Worm (Caenorhabditis elegans) whole organism, L4 larva: ENCODE measurements around the gene D2021.4.

Experiments
- D1046.2 ChIP-seq: fragments of 200-800 bp; sonication (Bioruptor generic); IDR thresholded peaks from 2 replicates; pipeline ENCODE4 v1.3.6; 2022; ENCODE audit warnings: missing genetic modification characterization, missing compliant biosample characterization
- F37D6.2 ChIP-seq: sonication (generic microtip); optimal IDR thresholded peaks from 2 replicates; lab custom pipeline; 2016; ENCODE audit warnings: mild to moderate bottlenecking, missing genetic modification characterization, missing compliant biosample characterization
- R02D3.7 ChIP-seq: fragments of 150-350 bp; sonication (generic microtip); optimal IDR thresholded peaks from 3 replicates; lab custom pipeline; 2014; ENCODE audit warnings: missing biosample characterization, missing genetic modification characterization
- T26A8.4 ChIP-seq: fragments of 200-800 bp; sonication (Bioruptor generic); IDR thresholded peaks from 2 replicates; pipeline ENCODE4 v1.3.6; 2022; ENCODE audit warnings: missing genetic modification characterization, missing compliant biosample characterization
- Y105C5A.15 ChIP-seq: fragments of 200-800 bp; sonication (Bioruptor generic); IDR thresholded peaks from 2 replicates; pipeline ENCODE4 v1.3.6; 2022; ENCODE audit warnings: missing genetic modification characterization, missing compliant biosample characterization
- ZK546.5 ChIP-seq, 2 experiments: sonication (generic microtip); optimal IDR thresholded peaks; 2 replicates each; lab custom pipeline; 2017; ENCODE audit warnings: missing biosample characterization in 2 of 2, missing genetic modification characterization in 2 of 2
- aha-1 ChIP-seq: fragments of 150-350 bp; peaks from one replicate; lab custom pipeline; 2014; ENCODE audit warnings: missing biosample characterization, missing genetic modification characterization
- aly-2 ChIP-seq: sonication (generic microtip); optimal IDR thresholded peaks from 2 replicates; lab custom pipeline; 2018; ENCODE audit warnings: missing biosample characterization, missing genetic modification characterization
- arid-1 ChIP-seq: fragments of 200-800 bp; sonication (Bioruptor generic); conservative IDR thresholded peaks from 2 replicates; pipeline ENCODE4 v1.3.6; 2022; ENCODE audit warnings: missing genetic modification reagents, missing genetic modification characterization, missing compliant biosample characterization
- attf-4 ChIP-seq: sonication (generic microtip); optimal IDR thresholded peaks from 3 replicates; lab custom pipeline; 2017; ENCODE audit warnings: missing biosample characterization, missing genetic modification characterization
- ceh-20 ChIP-seq: fragments of 200-800 bp; sonication (Bioruptor generic); IDR thresholded peaks from 2 replicates; pipeline ENCODE4 v1.3.6; 2022; ENCODE audit warnings: missing genetic modification reagents, missing genetic modification characterization, missing compliant biosample characterization
- ceh-28 ChIP-seq: fragments of 150-350 bp; optimal IDR thresholded peaks from 2 replicates; lab custom pipeline; 2014; ENCODE audit warnings: missing biosample characterization, missing genetic modification reagents, missing genetic modification characterization
- ceh-32 ChIP-seq: sonication (generic microtip); optimal IDR thresholded peaks from 2 replicates; lab custom pipeline; 2016; ENCODE audit warnings: mild to moderate bottlenecking, missing genetic modification characterization, missing compliant biosample characterization; ENCODE audit not compliant: poor library complexity
- ceh-82 ChIP-seq: sonication (generic microtip); optimal IDR thresholded peaks from 2 replicates; lab custom pipeline; 2017; ENCODE audit warnings: missing biosample characterization, missing genetic modification characterization
- cey-2 ChIP-seq: sonication (generic microtip); optimal IDR thresholded peaks from 3 replicates; lab custom pipeline; 2017; ENCODE audit warnings: missing genetic modification characterization, mild to moderate bottlenecking, missing compliant biosample characterization, antibody characterized with exemption, borderline replicate concordance; ENCODE audit not compliant: insufficient read depth
- ctbp-1 ChIP-seq: fragments of 200-800 bp; sonication (Bioruptor generic); IDR thresholded peaks from 2 replicates; pipeline ENCODE4 v1.3.6; 2022; ENCODE audit warnings: missing genetic modification reagents, missing genetic modification characterization, missing compliant biosample characterization
- daf-16 ChIP-seq, 3 experiments: sonication (generic microtip); optimal IDR thresholded peaks; 2 replicates each; lab custom pipeline; 2016 to 2017; ENCODE audit warnings: missing genetic modification characterization in 3 of 3, missing genetic modification reagents in 3 of 3, mild to moderate bottlenecking in 2 of 3, missing compliant biosample characterization in 2 of 3, missing biosample characterization in 1 of 3, moderate library complexity in 1 of 3
- dmd-9 ChIP-seq: fragments of 200-800 bp; sonication (Bioruptor generic); IDR thresholded peaks from 2 replicates; pipeline ENCODE4 v1.3.6; 2022; ENCODE audit warnings: missing genetic modification reagents, missing genetic modification characterization, missing compliant biosample characterization
- gei-8 ChIP-seq: fragments of 200-800 bp; sonication (Bioruptor generic); optimal IDR thresholded peaks from 2 replicates; lab custom pipeline; 2018; ENCODE audit warnings: mild to moderate bottlenecking, missing genetic modification characterization, missing compliant biosample characterization
- hif-1 ChIP-seq, 2 experiments: sonication (generic microtip); optimal IDR thresholded peaks; 2 replicates each; lab custom pipeline; 2016 to 2017; ENCODE audit warnings: missing compliant biosample characterization in 2 of 2, missing genetic modification characterization in 2 of 2, missing genetic modification reagents in 2 of 2, missing genotype in 2 of 2, mild to moderate bottlenecking in 1 of 2
- hmg-1.1 ChIP-seq: fragments of 200-800 bp; sonication (Bioruptor generic); IDR thresholded peaks from 2 replicates; pipeline ENCODE4 v1.3.6; 2022; ENCODE audit warnings: missing genetic modification reagents, missing genetic modification characterization, missing compliant biosample characterization
- jun-1 ChIP-seq: fragments of 150-350 bp; optimal IDR thresholded peaks from 2 replicates; lab custom pipeline; 2014; ENCODE audit warnings: missing biosample characterization, missing genetic modification reagents, missing genetic modification characterization
- lin-1 ChIP-seq: fragments of 200-800 bp; sonication (Bioruptor generic); IDR thresholded peaks from 2 replicates; pipeline ENCODE4 v1.3.6; 2022; ENCODE audit warnings: missing genetic modification reagents, missing genetic modification characterization, missing compliant biosample characterization
- lin-15B ChIP-seq: fragments of 150-350 bp; sonication (generic microtip); optimal IDR thresholded peaks from 3 replicates; lab custom pipeline; 2014; ENCODE audit warnings: missing biosample characterization, missing genetic modification characterization
- lin-39 ChIP-seq: fragments of 150-350 bp; optimal IDR thresholded peaks from 2 replicates; lab custom pipeline; 2014; ENCODE audit warnings: missing biosample characterization, missing genetic modification reagents, missing genetic modification characterization
- lir-3 ChIP-seq: sonication (generic microtip); optimal IDR thresholded peaks from 2 replicates; lab custom pipeline; 2016; ENCODE audit warnings: mild to moderate bottlenecking, missing genetic modification characterization, missing compliant biosample characterization
- madf-9 ChIP-seq: fragments of 200-800 bp; sonication (Bioruptor generic); conservative IDR thresholded peaks from 2 replicates; pipeline ENCODE4 v1.3.6; 2022; ENCODE audit warnings: missing genetic modification reagents, missing genetic modification characterization, missing compliant biosample characterization
- mdl-1 ChIP-seq, 2 experiments: fragments of 150-350 bp in 1 of 2; sonication (generic microtip) in 1 of 2; optimal IDR thresholded peaks; 2 replicates each; lab custom pipeline; 2014 to 2017; ENCODE audit warnings: missing biosample characterization in 2 of 2, missing genetic modification characterization in 2 of 2
- mdt-29 ChIP-seq: fragments of 200-800 bp; sonication (Bioruptor generic); IDR thresholded peaks from 2 replicates; pipeline ENCODE4 v1.3.6; 2022; ENCODE audit warnings: missing genetic modification reagents, missing genetic modification characterization, missing compliant biosample characterization
- mep-1 ChIP-seq: fragments of 150-350 bp; sonication (generic microtip); optimal IDR thresholded peaks from 3 replicates; lab custom pipeline; 2014; ENCODE audit warnings: missing biosample characterization, missing genetic modification characterization
- mes-2 ChIP-seq: sonication (generic microtip); optimal IDR thresholded peaks from 2 replicates; lab custom pipeline; 2016; ENCODE audit warnings: missing genotype, mild to moderate bottlenecking, missing genetic modification characterization, missing compliant biosample characterization; ENCODE audit not compliant: poor library complexity, severe bottlenecking
- nhr-102 ChIP-seq: sonication (generic microtip); optimal IDR thresholded peaks from 2 replicates; lab custom pipeline; 2016; ENCODE audit warnings: mild to moderate bottlenecking, missing genetic modification characterization, moderate library complexity, missing compliant biosample characterization
- nhr-237 ChIP-seq: sonication (generic microtip); optimal IDR thresholded peaks from 2 replicates; lab custom pipeline; 2017; ENCODE audit warnings: missing biosample characterization, missing genetic modification characterization
- nhr-28 ChIP-seq: fragments of 150-350 bp; optimal IDR thresholded peaks from 2 replicates; lab custom pipeline; 2014; ENCODE audit warnings: missing biosample characterization, missing genetic modification characterization
- nhr-42 ChIP-seq: fragments of 200-800 bp; sonication (Bioruptor generic); IDR thresholded peaks from 2 replicates; pipeline ENCODE4 v1.3.6; 2022; ENCODE audit warnings: missing genetic modification characterization, missing compliant biosample characterization
- nhr-6 ChIP-seq: fragments of 150-350 bp; optimal IDR thresholded peaks from 2 replicates; lab custom pipeline; 2014; ENCODE audit warnings: missing biosample characterization, missing genetic modification characterization
- pha-4 ChIP-seq, 2 experiments: fragments of 150-350 bp in 1 of 2; fragments of 200-800 bp in 1 of 2; sonication (Bioruptor generic) in 1 of 2; IDR thresholded peaks in 1 of 2; optimal IDR thresholded peaks in 1 of 2; 2 replicates each; pipeline versions ENCODE4 v1.3.6 to Lab custom; 2014 to 2022; ENCODE audit warnings: missing genetic modification characterization in 2 of 2, missing genetic modification reagents in 2 of 2, missing biosample characterization in 1 of 2, missing compliant biosample characterization in 1 of 2
- saeg-2 ChIP-seq: fragments of 200-800 bp; sonication (Bioruptor generic); IDR thresholded peaks from 2 replicates; pipeline ENCODE4 v1.3.6; 2022; ENCODE audit warnings: missing genetic modification reagents, missing genetic modification characterization, missing compliant biosample characterization
- sdz-12 ChIP-seq: fragments of 200-800 bp; sonication (Bioruptor generic); optimal IDR thresholded peaks from 2 replicates; lab custom pipeline; 2018; ENCODE audit warnings: mild to moderate bottlenecking, missing genetic modification characterization, missing compliant biosample characterization
- skn-1 ChIP-seq: fragments of 150-350 bp; optimal IDR thresholded peaks from 2 replicates; lab custom pipeline; 2014; ENCODE audit warnings: missing biosample characterization, missing genetic modification characterization
- snpc-4 ChIP-seq: fragments of 150-350 bp; optimal IDR thresholded peaks from 2 replicates; lab custom pipeline; 2014; ENCODE audit warnings: missing biosample characterization, missing genetic modification characterization
- spr-1 ChIP-seq: sonication (generic microtip); optimal IDR thresholded peaks from 2 replicates; lab custom pipeline; 2016; ENCODE audit warnings: mild to moderate bottlenecking, missing genetic modification characterization, missing compliant biosample characterization
- spr-3 ChIP-seq: fragments of 200-800 bp; sonication (Bioruptor generic); optimal IDR thresholded peaks from 2 replicates; lab custom pipeline; 2018; ENCODE audit warnings: mild to moderate bottlenecking, missing genetic modification characterization, missing compliant biosample characterization
- tag-97 ChIP-seq: fragments of 200-800 bp; sonication (Bioruptor generic); IDR thresholded peaks from 2 replicates; pipeline ENCODE4 v1.3.6; 2022; ENCODE audit warnings: missing genetic modification characterization, missing compliant biosample characterization
- unc-130 ChIP-seq: sonication (generic microtip); optimal IDR thresholded peaks from 2 replicates; lab custom pipeline; 2016; ENCODE audit warnings: missing genetic modification reagents, missing genetic modification characterization, missing compliant biosample characterization
- unc-39 ChIP-seq: sonication (generic microtip); optimal IDR thresholded peaks from 2 replicates; lab custom pipeline; 2017; ENCODE audit warnings: missing biosample characterization, missing genetic modification characterization
- unc-62 ChIP-seq, 3 experiments: fragments of 150-350 bp in 1 of 3; sonication (generic microtip); optimal IDR thresholded peaks in 2 of 3; peaks in 1 of 3; 1 replicate in 1 of 3; 2 replicates in 2 of 3; lab custom pipeline; 2014 to 2017; ENCODE audit warnings: missing biosample characterization in 3 of 3, missing genetic modification characterization in 3 of 3, missing genetic modification reagents in 3 of 3, missing genotype in 1 of 3
- vab-7 ChIP-seq: fragments of 200-800 bp; sonication (Bioruptor generic); IDR thresholded peaks from 2 replicates; pipeline ENCODE4 v1.3.6; 2022; ENCODE audit warnings: missing genetic modification reagents, missing genetic modification characterization, missing compliant biosample characterization
- zfp-3 ChIP-seq: fragments of 200-800 bp; sonication (Bioruptor generic); conservative IDR thresholded peaks from 2 replicates; pipeline ENCODE4 v1.3.6; 2022; ENCODE audit warnings: missing genetic modification reagents, missing genetic modification characterization, missing compliant biosample characterization
- zip-2 ChIP-seq: fragments of 150-350 bp; optimal IDR thresholded peaks from 2 replicates; lab custom pipeline; 2014; ENCODE audit warnings: missing biosample characterization, missing genetic modification characterization
- ztf-7 ChIP-seq: fragments of 150-350 bp; optimal IDR thresholded peaks from 2 replicates; lab custom pipeline; 2014; ENCODE audit warnings: missing biosample characterization, missing genetic modification characterization

Gene D2021.4

ce11 chrX:8549026-8549425 is at the start of gene D2021.4:
TSS of gene D2021.4 (minus strand) at chrX:8549073.
- TF ChIP-seq hif-1 (tag; optimal IDR thresholded peaks at IDR 0.05; lab: Kevin White, UChicago) = peak in 1 of 2 experiments; percentile 62
- TF ChIP-seq zfp-3 (GFP tag; lab: Robert Waterston, UW) = no peak
- no peak for TF ChIP-seq ceh-32 (tag; lab: Kevin White, UChicago)
- no peak for TF ChIP-seq unc-62 (GFP tag; optimal IDR thresholded peaks at IDR 0.05 in 1 of 2; lab: Kevin White, UChicago)
- TF ChIP-seq unc-62 (tag; optimal IDR thresholded peaks at IDR 0.05; lab: Kevin White, UChicago) = no peak
- no peak for TF ChIP-seq ZK546.5 (tag; optimal IDR thresholded peaks at IDR 0.05; lab: Kevin White, UChicago)
- peak; percentile 27 for TF ChIP-seq nhr-102 (tag; lab: Kevin White, UChicago)
- TF ChIP-seq Y105C5A.15 = no peak
- no peak for TF ChIP-seq aha-1 (tag; lab: Kevin White, UChicago)
- no peak for TF ChIP-seq ctbp-1 (GFP tag; lab: Robert Waterston, UW)
- no peak for TF ChIP-seq unc-39 (tag; lab: Kevin White, UChicago)
- TF ChIP-seq lin-1 = no peak
- TF ChIP-seq ceh-82 = no peak
- TF ChIP-seq mep-1 (tag; lab: Kevin White, UChicago) = peak; percentile 13
- TF ChIP-seq pha-4 (GFP tag; IDR thresholded peaks at IDR 0.05; lab: Robert Waterston, UW) = no peak
- TF ChIP-seq pha-4 (tag; optimal IDR thresholded peaks at IDR 0.05; lab: Kevin White, UChicago) = no peak
- peak; percentile 22 for TF ChIP-seq ztf-7 (tag; lab: Kevin White, UChicago)
- TF ChIP-seq nhr-6 (tag; lab: Kevin White, UChicago) = no peak
- no peak for TF ChIP-seq nhr-42 (GFP tag; lab: Robert Waterston, UW)
- no peak for TF ChIP-seq gei-8
- no peak for TF ChIP-seq dmd-9 (GFP tag; lab: Robert Waterston, UW)
- TF ChIP-seq arid-1 (GFP tag; lab: Robert Waterston, UW) = no peak
- TF ChIP-seq nhr-237 (tag; lab: Kevin White, UChicago) = no peak
- no peak for TF ChIP-seq attf-4 (tag; lab: Kevin White, UChicago)
- TF ChIP-seq ceh-28 = no peak
- no peak for TF ChIP-seq mes-2 (tag; lab: Kevin White, UChicago)
- no peak for TF ChIP-seq T26A8.4 (GFP tag; lab: Robert Waterston, UW)
- TF ChIP-seq sdz-12 (GFP tag; lab: Kevin White, UChicago) = no peak
- no peak for TF ChIP-seq madf-9 (GFP tag; lab: Robert Waterston, UW)
- no peak for TF ChIP-seq lin-39 (tag; lab: Kevin White, UChicago)
- no peak for TF ChIP-seq jun-1
- no peak for TF ChIP-seq tag-97 (GFP tag; lab: Robert Waterston, UW)
- TF ChIP-seq unc-130 = no peak
- TF ChIP-seq F37D6.2 (tag; lab: Kevin White, UChicago) = no peak
- TF ChIP-seq snpc-4 = no peak
- no peak for TF ChIP-seq aly-2 (tag; lab: Kevin White, UChicago)
- no peak for TF ChIP-seq spr-1 (tag; lab: Kevin White, UChicago)
- no peak for TF ChIP-seq skn-1 (tag; lab: Kevin White, UChicago)
- no peak for TF ChIP-seq spr-3 (GFP tag; lab: Kevin White, UChicago)
- TF ChIP-seq nhr-28 (tag; lab: Kevin White, UChicago) = peak; percentile 41
- no peak for TF ChIP-seq R02D3.7
- TF ChIP-seq D1046.2 (GFP tag; lab: Robert Waterston, UW) = no peak
- TF ChIP-seq cey-2 = no peak
- TF ChIP-seq saeg-2 (GFP tag; lab: Robert Waterston, UW) = no peak
- TF ChIP-seq lir-3 (tag; lab: Kevin White, UChicago) = no peak
- TF ChIP-seq daf-16 (GFP tag; optimal IDR thresholded peaks at IDR 0.05; lab: Kevin White, UChicago) = no peak
- peak; percentile 98 for TF ChIP-seq daf-16 (tag; optimal IDR thresholded peaks at IDR 0.05; lab: Kevin White, UChicago)
- TF ChIP-seq vab-7 (GFP tag; lab: Robert Waterston, UW) = no peak
- TF ChIP-seq lin-15B (tag; lab: Kevin White, UChicago) = no peak
- no peak for TF ChIP-seq zip-2 (tag; lab: Kevin White, UChicago)
- no peak for TF ChIP-seq hmg-1.1 (GFP tag; lab: Robert Waterston, UW)
- TF ChIP-seq ceh-20 (GFP tag; lab: Robert Waterston, UW) = no peak
- TF ChIP-seq mdt-29 (GFP tag; lab: Robert Waterston, UW) = no peak
- TF ChIP-seq mdl-1 (tag; optimal IDR thresholded peaks at IDR 0.05; lab: Kevin White, UChicago) = peak in 1 of 2 experiments; percentile 35
